Worm (Caenorhabditis elegans) whole organism, late embryonic: ENCODE measurements around the gene Y43C5B.3.

Experiments
- ceh-19 ChIP-seq: fragments of 200-800 bp; sonication (Bioruptor generic); optimal IDR thresholded peaks from 2 replicates; lab custom pipeline; 2018; ENCODE audit warnings: mild to moderate bottlenecking, missing genetic modification characterization, missing compliant biosample characterization
- fkh-6 ChIP-seq: sonication (generic microtip); optimal IDR thresholded peaks from 2 replicates; lab custom pipeline; 2016; ENCODE audit warnings: missing genetic modification characterization, missing compliant biosample characterization
- gmeb-2 ChIP-seq: sonication (generic microtip); optimal IDR thresholded peaks from 2 replicates; lab custom pipeline; 2016; ENCODE audit warnings: missing genetic modification characterization, inconsistent platforms, missing compliant biosample characterization
- lin-11 ChIP-seq: fragments of 200-800 bp; sonication (Bioruptor generic); optimal IDR thresholded peaks from 2 replicates; lab custom pipeline; 2018; ENCODE audit warnings: mild to moderate bottlenecking, missing genetic modification characterization, missing compliant biosample characterization
- nfya-1 ChIP-seq: sonication (generic microtip); optimal IDR thresholded peaks from 2 replicates; lab custom pipeline; 2017; ENCODE audit warnings: missing genetic modification characterization, mild to moderate bottlenecking, missing compliant biosample characterization, antibody characterized with exemption, moderate library complexity
- nhr-11 ChIP-seq: fragments of 150-350 bp; optimal IDR thresholded peaks from 2 replicates; lab custom pipeline; 2014; ENCODE audit warnings: missing biosample characterization, missing genetic modification characterization
- ref-2 ChIP-seq: sonication (generic microtip); optimal IDR thresholded peaks from 2 replicates; lab custom pipeline; 2016; ENCODE audit warnings: missing genetic modification characterization, missing compliant biosample characterization
- sox-2 ChIP-seq: fragments of 200-800 bp; sonication (Bioruptor generic); IDR thresholded peaks from 2 replicates; pipeline ENCODE4 v1.3.6; 2022; ENCODE audit warnings: missing genetic modification reagents, missing genetic modification characterization, missing compliant biosample characterization

ce11 chrIV:10345990-10346389 is 4.4 kb upstream of the Y43C5B.3 start:
- TF ChIP-seq ref-2 (tag; lab: Kevin White, UChicago) (no peak), nfya-1 (tag; lab: Kevin White, UChicago) (peak; percentile 56), lin-11 (tag; lab: Kevin White, UChicago) (no peak), sox-2 (GFP tag; lab: Robert Waterston, UW) (no peak), gmeb-2 (tag; lab: Kevin White, UChicago) (no peak), nhr-11 (tag; lab: Kevin White, UChicago) (no peak), fkh-6 (no peak), ceh-19 (GFP tag; lab: Kevin White, UChicago) (no peak)
